Fruit fly (Drosophila melanogaster) S2 (cell line): Measurements from ENCODE around the gene CG13793.

ENCODE experiments used
- CG8478 ChIP-seq: fragments of >200 bp; optimal IDR thresholded peaks from 2 replicates; lab custom pipeline; 2018
- CTCF ChIP-seq, 2 experiments: fragments of >200 bp; optimal IDR thresholded peaks; 2 replicates each; lab custom pipeline; 2018

- TF ChIP-seq CG8478 (lab: Kevin White, UChicago): no peak
- TF ChIP-seq CTCF (optimal IDR thresholded peaks at IDR 0.05; lab: Kevin White, UChicago): no peak
These were observed 44.1 kb downstream of the CG13793 start, which contains the start of gene Slob for dm6 chr2L:7675028-7675749.
